Fruit fly (Drosophila melanogaster) whole organism, embryonic: Measurements from ENCODE around the gene Cyp28d2.
A peak's percentile ranks its signal among the peaks of the same experiment; 100 is the strongest.

ENCODE experiments used
- Ada2b ChIP-seq: fragments of 200-800 bp; sonication (Bioruptor generic); IDR thresholded peaks from 2 replicates; pipeline ENCODE4 v1.3.6; 2022; ENCODE audit warnings: missing biosample characterization, missing genetic modification characterization
- Asciz ChIP-seq: fragments of 200-800 bp; sonication (Bioruptor generic); optimal IDR thresholded peaks from 2 replicates; lab custom pipeline; 2017; ENCODE audit warnings: missing biosample characterization, mild to moderate bottlenecking, missing genetic modification characterization, missing genetic modification reagents
- Awh ChIP-seq: fragments of 200-800 bp; sonication (Bioruptor generic); IDR thresholded peaks from 2 replicates; pipeline ENCODE4, ENCODE4 v1.3.6; 2022; ENCODE audit warnings: missing biosample characterization, missing genetic modification characterization
- B-H2 ChIP-seq: fragments of 200-800 bp; sonication (Bioruptor generic); optimal IDR thresholded peaks from 2 replicates; lab custom pipeline; 2018; ENCODE audit warnings: missing biosample characterization, mild to moderate bottlenecking, missing genetic modification characterization
- CG10462 ChIP-seq: fragments of 200-800 bp; sonication (Bioruptor generic); optimal IDR thresholded peaks from 2 replicates; lab custom pipeline; 2016; ENCODE audit warnings: missing biosample characterization, missing genetic modification characterization
- CG10543 ChIP-seq: fragments of 200-800 bp; sonication (Bioruptor generic); optimal IDR thresholded peaks from 3 replicates; lab custom pipeline; 2017; ENCODE audit warnings: missing biosample characterization, mild to moderate bottlenecking, missing genetic modification characterization, moderate library complexity
- CG12219 ChIP-seq: fragments of 200-800 bp; sonication (Bioruptor generic); optimal IDR thresholded peaks from 3 replicates; lab custom pipeline; 2018; ENCODE audit warnings: missing biosample characterization, mild to moderate bottlenecking, missing genetic modification characterization
- CG12659 ChIP-seq: fragments of 200-800 bp; sonication (Bioruptor generic); optimal IDR thresholded peaks from 3 replicates; lab custom pipeline; 2017; ENCODE audit warnings: mild to moderate bottlenecking, missing biosample characterization, missing genetic modification reagents, missing genetic modification characterization
- CG12769 ChIP-seq: fragments of 200-800 bp; sonication (Bioruptor generic); optimal IDR thresholded peaks from 2 replicates; lab custom pipeline; 2019; ENCODE audit warnings: missing biosample characterization, mild to moderate bottlenecking, missing genetic modification characterization, moderate library complexity
- CG13624 ChIP-seq: fragments of 200-800 bp; sonication (Bioruptor generic); optimal IDR thresholded peaks from 2 replicates; lab custom pipeline; 2016; ENCODE audit warnings: missing biosample characterization, missing genetic modification characterization
- CG13894 ChIP-seq: fragments of 200-800 bp; sonication (Bioruptor generic); optimal IDR thresholded peaks from 3 replicates; lab custom pipeline; 2018; ENCODE audit warnings: missing biosample characterization, mild to moderate bottlenecking, missing genetic modification characterization, moderate library complexity
- CG14014 ChIP-seq: fragments of 200-800 bp; sonication (Bioruptor generic); IDR thresholded peaks from 2 replicates; pipeline ENCODE4 v1.3.6; 2022; ENCODE audit warnings: missing biosample characterization, missing genetic modification characterization
- CG1647 ChIP-seq: fragments of 200-800 bp; sonication (Bioruptor generic); optimal IDR thresholded peaks from 3 replicates; lab custom pipeline; 2016; ENCODE audit warnings: missing biosample characterization, missing genetic modification characterization
- CG1792 ChIP-seq: fragments of 200-800 bp; sonication (Bioruptor generic); optimal IDR thresholded peaks from 2 replicates; lab custom pipeline; 2016; ENCODE audit warnings: missing biosample characterization, missing genetic modification characterization
- CG2678 ChIP-seq: fragments of 200-800 bp; sonication (Bioruptor generic); optimal IDR thresholded peaks from 3 replicates; lab custom pipeline; 2019; ENCODE audit warnings: missing biosample characterization, mild to moderate bottlenecking, missing genetic modification characterization, moderate library complexity
- CG32767 ChIP-seq: fragments of 200-800 bp; sonication (Bioruptor generic); IDR thresholded peaks from 2 replicates; pipeline ENCODE4 v1.3.6; 2022; ENCODE audit warnings: missing biosample characterization, missing genetic modification characterization
- CG3995 ChIP-seq: fragments of 200-800 bp; sonication (Bioruptor generic); optimal IDR thresholded peaks from 3 replicates; lab custom pipeline; 2016; ENCODE audit warnings: missing biosample characterization, missing genetic modification characterization
- CG4404 ChIP-seq: fragments of 200-800 bp; sonication (Bioruptor generic); IDR thresholded peaks from 2 replicates; pipeline ENCODE4 v1.3.6; 2022; ENCODE audit warnings: missing biosample characterization, missing genetic modification characterization
- CG6813 ChIP-seq: fragments of 200-800 bp; sonication (Bioruptor generic); optimal IDR thresholded peaks from 2 replicates; lab custom pipeline; 2017; ENCODE audit warnings: missing biosample characterization, missing genetic modification characterization, mild to moderate bottlenecking, moderate library complexity, missing genetic modification reagents
- CG7271 ChIP-seq: fragments of 200-800 bp; sonication (Bioruptor generic); optimal IDR thresholded peaks from 2 replicates; lab custom pipeline; 2018; ENCODE audit warnings: missing biosample characterization, mild to moderate bottlenecking, missing genetic modification characterization, moderate library complexity
- CG8359 ChIP-seq: fragments of 200-800 bp; sonication (Bioruptor generic); optimal IDR thresholded peaks from 2 replicates; lab custom pipeline; 2017; ENCODE audit warnings: missing biosample characterization, mild to moderate bottlenecking, missing genetic modification characterization, borderline replicate concordance
- Eip74EF ChIP-seq, 2 experiments: fragments of 200-800 bp in 1 of 2; fragments of >200 bp in 1 of 2; sonication (Bioruptor generic) in 1 of 2; optimal IDR thresholded peaks; 2 replicates each; lab custom pipeline; 2017 to 2019; ENCODE audit warnings: missing biosample characterization in 2 of 2, missing genetic modification characterization in 2 of 2, mild to moderate bottlenecking in 1 of 2, moderate library complexity in 1 of 2
- Ets65A ChIP-seq: fragments of 200-800 bp; sonication (Bioruptor generic); peaks from one replicate; lab custom pipeline; 2016; ENCODE audit warnings: missing biosample characterization, missing genetic modification characterization
- MBD-R2 ChIP-seq: fragments of 200-800 bp; sonication (Bioruptor generic); IDR thresholded peaks from 2 replicates; pipeline ENCODE4 v1.3.6; 2022; ENCODE audit warnings: missing biosample characterization, missing genetic modification characterization
- Med ChIP-seq: fragments of 200-800 bp; sonication (Bioruptor generic); peaks from one replicate; lab custom pipeline; 2016; ENCODE audit warnings: missing biosample characterization, missing genetic modification characterization, mild to moderate bottlenecking, inconsistent platforms, moderate library complexity
- Optix ChIP-seq: fragments of 200-800 bp; sonication (Bioruptor generic); IDR thresholded peaks from 3 replicates; pipeline ENCODE4 v1.3.6; 2022; ENCODE audit warnings: missing biosample characterization, missing genetic modification characterization
- Poxn ChIP-seq: fragments of 200-800 bp; sonication (Bioruptor generic); IDR thresholded peaks from 2 replicates; pipeline ENCODE4 v1.3.6; 2022; ENCODE audit warnings: missing biosample characterization, missing genetic modification characterization
- Rfx ChIP-seq: fragments of 200-800 bp; sonication (Bioruptor generic); IDR thresholded peaks from 2 replicates; pipeline ENCODE4 v1.3.6; 2022; ENCODE audit warnings: missing biosample characterization, missing genetic modification characterization
- Sox100B ChIP-seq: fragments of 200-800 bp; sonication (Bioruptor generic); optimal IDR thresholded peaks from 3 replicates; lab custom pipeline; 2018; ENCODE audit warnings: missing biosample characterization, mild to moderate bottlenecking, missing genetic modification characterization
- Sry-δ ChIP-seq: fragments of 200-800 bp; sonication (Bioruptor generic); optimal IDR thresholded peaks from 2 replicates; lab custom pipeline; 2016; ENCODE audit warnings: missing biosample characterization, missing genetic modification characterization
- Ssrp ChIP-seq: fragments of 200-800 bp; sonication (Bioruptor generic); optimal IDR thresholded peaks from 2 replicates; lab custom pipeline; 2018; ENCODE audit warnings: missing biosample characterization, mild to moderate bottlenecking, missing genetic modification characterization, moderate library complexity
- Stat92E ChIP-seq, 3 experiments: fragments of >200 bp in 2 of 3; fragments of 200-800 bp in 1 of 3; sonication (Bioruptor generic) in 1 of 3; optimal IDR thresholded peaks; 2 replicates each; lab custom pipeline; 2017 to 2019; ENCODE audit warnings: missing biosample characterization in 3 of 3, missing genetic modification characterization in 3 of 3, mild to moderate bottlenecking in 1 of 3, moderate library complexity in 1 of 3
- Taf1 ChIP-seq: fragments of 200-800 bp; sonication (Bioruptor generic); IDR thresholded peaks from 2 replicates; pipeline ENCODE4 v1.3.6; 2022; ENCODE audit warnings: missing biosample characterization, missing genetic modification characterization
- Vsx1 ChIP-seq: fragments of 200-800 bp; sonication (Bioruptor generic); optimal IDR thresholded peaks from 2 replicates; lab custom pipeline; 2017; ENCODE audit warnings: missing biosample characterization, mild to moderate bottlenecking, missing genetic modification characterization, missing genetic modification reagents
- abd-A ChIP-seq: fragments of 200-800 bp; sonication (Bioruptor generic); optimal IDR thresholded peaks from 3 replicates; lab custom pipeline; 2019; ENCODE audit warnings: missing biosample characterization, mild to moderate bottlenecking, missing genetic modification characterization, moderate library complexity
- al ChIP-seq: fragments of 200-800 bp; sonication (Bioruptor generic); IDR thresholded peaks from 2 replicates; pipeline ENCODE4 v1.3.6; 2022; ENCODE audit warnings: missing biosample characterization, missing genetic modification characterization
- ase ChIP-seq: fragments of 200-800 bp; sonication (Bioruptor generic); IDR thresholded peaks from 3 replicates; pipeline ENCODE4 v1.3.6; 2022; ENCODE audit warnings: missing biosample characterization, missing genetic modification characterization
- bbx ChIP-seq: fragments of 200-800 bp; sonication (Bioruptor generic); IDR thresholded peaks from 2 replicates; pipeline ENCODE4 v1.3.6; 2022; ENCODE audit warnings: missing biosample characterization, missing genetic modification characterization; ENCODE audit not compliant: partially characterized antibody
- caup ChIP-seq: fragments of 200-800 bp; sonication (Bioruptor generic); optimal IDR thresholded peaks from 3 replicates; lab custom pipeline; 2017; ENCODE audit warnings: missing biosample characterization, mild to moderate bottlenecking, missing genetic modification characterization, moderate library complexity; ENCODE audit not compliant: severe bottlenecking
- dmrt99B ChIP-seq: fragments of 200-800 bp; sonication (Bioruptor generic); optimal IDR thresholded peaks from 2 replicates; lab custom pipeline; 2018; ENCODE audit warnings: missing biosample characterization, mild to moderate bottlenecking, missing genetic modification characterization, moderate library complexity
- emc ChIP-seq: fragments of 200-800 bp; sonication (Bioruptor generic); optimal IDR thresholded peaks from 2 replicates; lab custom pipeline; 2016; ENCODE audit warnings: missing biosample characterization, missing genetic modification characterization
- en ChIP-seq: fragments of 200-800 bp; sonication (Bioruptor generic); optimal IDR thresholded peaks from 2 replicates; lab custom pipeline; 2016; ENCODE audit warnings: missing biosample characterization, missing genetic modification characterization
- eve ChIP-seq, 2 experiments: fragments of >200 bp; optimal IDR thresholded peaks; 2 replicates each; lab custom pipeline; 2017; ENCODE audit warnings: missing biosample characterization in 2 of 2, missing genetic modification characterization in 2 of 2
- grn ChIP-seq: fragments of 200-800 bp; sonication (Bioruptor generic); optimal IDR thresholded peaks from 3 replicates; lab custom pipeline; 2017; ENCODE audit warnings: missing biosample characterization, missing genetic modification characterization
- otp ChIP-seq: fragments of 200-800 bp; sonication (Bioruptor generic); IDR thresholded peaks from 3 replicates; pipeline ENCODE4, ENCODE4 v1.3.6; 2022; ENCODE audit warnings: missing biosample characterization, missing genetic modification characterization
- sd ChIP-seq: fragments of 200-800 bp; sonication (Bioruptor generic); optimal IDR thresholded peaks from 3 replicates; lab custom pipeline; 2018; ENCODE audit warnings: missing biosample characterization, mild to moderate bottlenecking, missing genetic modification characterization, moderate library complexity
- sr ChIP-seq: fragments of 200-800 bp; sonication (Bioruptor generic); IDR thresholded peaks from 3 replicates; pipeline ENCODE4 v1.3.6; 2022; ENCODE audit warnings: missing biosample characterization, missing genetic modification characterization
- vvl ChIP-seq: fragments of 200-800 bp; sonication (Bioruptor generic); IDR thresholded peaks from 2 replicates; pipeline ENCODE4 v1.3.6; 2022; ENCODE audit warnings: missing biosample characterization, missing genetic modification characterization

Gene Cyp28d2

dm6 chr2L:5225547-5226213 lies 18.6 kb downstream of the Cyp28d2 start (continued):
- TF ChIP-seq Stat92E (GFP tag; optimal IDR thresholded peaks at IDR 0.05; lab: Kevin White, UChicago) (no peak), emc (no peak), otp (GFP tag; lab: Robert Waterston, UW) (peak; percentile 47; the same call in 1 of the 3 replicates), CG4404 (no peak), CG1792 (GFP tag; lab: Kevin White, UChicago) (peak; percentile 11), CG1647 (no peak), CG14014 (GFP tag; lab: Robert Waterston, UW) (peak; percentile 58; the same call in 1 of the 2 replicates), Ada2b (GFP tag; lab: Robert Waterston, UW) (no peak), CG10462 (GFP tag; lab: Kevin White, UChicago) (no peak), Ssrp (tag; lab: Kevin White, UChicago) (no peak), Ets65A (GFP tag; lab: Kevin White, UChicago) (no peak), Poxn (GFP tag; lab: Robert Waterston, UW) (no peak), bbx (GFP tag; lab: Robert Waterston, UW) (no peak), CG13624 (GFP tag; lab: Kevin White, UChicago) (peak; percentile 49), Asciz (GFP tag; lab: Kevin White, UChicago) (no peak), Taf1 (GFP tag; lab: Robert Waterston, UW) (no peak), Optix (GFP tag; lab: Robert Waterston, UW) (no peak), CG12219 (GFP tag; lab: Kevin White, UChicago) (no peak), B-H2 (no peak), CG12659 (GFP tag; lab: Kevin White, UChicago) (peak; percentile 16), CG7271 (tag; lab: Kevin White, UChicago) (no peak), CG10543 (peak; percentile 39), MBD-R2 (0 out of 2 replicates have a peak, but pooled peaks have one; percentile 14), dmrt99B (tag; lab: Kevin White, UChicago) (peak; percentile 13), CG6813 (GFP tag; lab: Kevin White, UChicago) (peak; percentile 17), Sry-δ (GFP tag; lab: Kevin White, UChicago) (no peak), sd (tag; lab: Kevin White, UChicago) (peak; percentile 89), ase (no peak)

- TF ChIP-seq CG8359 (GFP tag; lab: Kevin White, UChicago) (peak; percentile 94), CG2678 (tag; lab: Kevin White, UChicago) (no peak), Eip74EF (GFP tag; optimal IDR thresholded peaks at IDR 0.05; lab: Kevin White, UChicago) (peak in 1 of 2 experiments; percentile 45), sr (peak; percentile 91), sd (tag; lab: Kevin White, UChicago) (peak; percentile 6), CG3995 (GFP tag; lab: Kevin White, UChicago) (no peak), eve (GFP tag; optimal IDR thresholded peaks at IDR 0.05; lab: Kevin White, UChicago) (no peak), Sox100B (GFP tag; lab: Kevin White, UChicago) (no peak), Med (GFP tag; lab: Kevin White, UChicago) (peak; percentile 40), Awh (GFP tag; lab: Robert Waterston, UW) (0 out of 2 replicates have a peak, but pooled peaks have one; percentile 9), abd-A (tag; lab: Kevin White, UChicago) (peak; percentile 54), Vsx1 (GFP tag; lab: Kevin White, UChicago) (peak; percentile 30), CG12769 (tag; lab: Kevin White, UChicago) (peak; percentile 61), grn (GFP tag; lab: Kevin White, UChicago) (no peak), Rfx (GFP tag; lab: Robert Waterston, UW) (0 out of 2 replicates have a peak, but pooled peaks have one; percentile 3), en (no peak), al (GFP tag; lab: Robert Waterston, UW) (no peak), CG32767 (no peak), vvl (GFP tag; lab: Robert Waterston, UW) (peak; percentile 68), caup (GFP tag; lab: Kevin White, UChicago) (no peak), CG13894 (tag; lab: Kevin White, UChicago) (peak; percentile 91)
Observed at dm6 chr2L:5226891-5227554, 20.0 kb downstream of the Cyp28d2 start.
